Worm (Caenorhabditis elegans) whole organism, midembryonic: ENCODE data around the gene C28H8.5.

ENCODE experiments used
- T22C8.4 ChIP-seq: fragments of 200-800 bp; sonication (Bioruptor generic); IDR thresholded peaks from 2 replicates; pipeline ENCODE4 v1.3.6; 2022; ENCODE audit warnings: missing genetic modification characterization, missing compliant biosample characterization
- cog-1 ChIP-seq: sonication (generic microtip); optimal IDR thresholded peaks from 2 replicates; lab custom pipeline; 2016; ENCODE audit warnings: missing genetic modification characterization, missing compliant biosample characterization
- flt-1 ChIP-seq: fragments of 200-800 bp; sonication (Bioruptor generic); IDR thresholded peaks from 2 replicates; pipeline ENCODE4 v1.3.6; 2022; ENCODE audit warnings: missing genetic modification characterization, missing compliant biosample characterization
- ztf-23 ChIP-seq: fragments of 200-800 bp; sonication (Bioruptor generic); IDR thresholded peaks from 2 replicates; pipeline ENCODE4 v1.3.6; 2022; ENCODE audit warnings: missing genetic modification reagents, missing genetic modification characterization, missing compliant biosample characterization
- ztf-29 ChIP-seq: fragments of 200-800 bp; sonication (Bioruptor generic); IDR thresholded peaks from 2 replicates; pipeline ENCODE4 v1.3.6; 2022; ENCODE audit warnings: missing genetic modification reagents, missing genetic modification characterization, missing compliant biosample characterization

ce11 chrIII:5921067-5921678, 37.1 kb downstream of the C28H8.5 start:
- TF ChIP-seq cog-1 (tag; lab: Kevin White, UChicago) (no peak), T22C8.4 (GFP tag; lab: Robert Waterston, UW) (no peak), ztf-23 (GFP tag; lab: Robert Waterston, UW) (no peak), flt-1 (no peak), ztf-29 (GFP tag; lab: Robert Waterston, UW) (no peak)
